Worm (Caenorhabditis elegans) whole organism, L2 larva: ENCODE results near the gene T05C12.15.

ENCODE experiments used
- C34F6.9 ChIP-seq: fragments of 150-350 bp; optimal IDR thresholded peaks from 2 replicates; lab custom pipeline; 2014; ENCODE audit warnings: missing biosample characterization, missing genetic modification characterization
- F13H6.1 ChIP-seq: sonication (generic microtip); optimal IDR thresholded peaks from 2 replicates; lab custom pipeline; 2016; ENCODE audit warnings: missing genetic modification characterization, missing compliant biosample characterization
- Y55F3AM.14 ChIP-seq: fragments of 200-800 bp; sonication (Bioruptor generic); optimal IDR thresholded peaks from 2 replicates; lab custom pipeline; 2018; ENCODE audit warnings: mild to moderate bottlenecking, missing genetic modification characterization, missing compliant biosample characterization
- alr-1 ChIP-seq: fragments of 150-350 bp; optimal IDR thresholded peaks from 2 replicates; lab custom pipeline; 2014; ENCODE audit warnings: missing biosample characterization, missing genetic modification characterization
- aly-2 ChIP-seq: fragments of 150-350 bp; optimal IDR thresholded peaks from 2 replicates; lab custom pipeline; 2014; ENCODE audit warnings: missing biosample characterization, missing genetic modification characterization
- ama-1 ChIP-seq: fragments of 150-350 bp; optimal IDR thresholded peaks from 2 replicates; lab custom pipeline; 2018; ENCODE audit warnings: inconsistent platforms
- blmp-1 ChIP-seq: sonication (generic microtip); optimal IDR thresholded peaks from 2 replicates; lab custom pipeline; 2017; ENCODE audit warnings: missing genetic modification characterization, mild to moderate bottlenecking, missing compliant biosample characterization, antibody characterized with exemption, moderate library complexity; ENCODE audit not compliant: insufficient read depth
- ceh-82 ChIP-seq: fragments of 150-350 bp; optimal IDR thresholded peaks from 2 replicates; lab custom pipeline; 2014; ENCODE audit warnings: missing biosample characterization, missing genetic modification characterization
- crh-2 ChIP-seq: sonication (generic microtip); optimal IDR thresholded peaks from 2 replicates; lab custom pipeline; 2017; ENCODE audit warnings: missing biosample characterization, missing genetic modification characterization
- egl-27 ChIP-seq: sonication (generic microtip); optimal IDR thresholded peaks from 3 replicates; lab custom pipeline; 2017; ENCODE audit warnings: missing biosample characterization, missing genetic modification reagents, missing genetic modification characterization
- elt-3 ChIP-seq: sonication (generic microtip); optimal IDR thresholded peaks from 2 replicates; lab custom pipeline; 2017; ENCODE audit warnings: missing biosample characterization, missing genetic modification characterization
- fos-1 ChIP-seq: fragments of 150-350 bp; optimal IDR thresholded peaks from 2 replicates; lab custom pipeline; 2014; ENCODE audit warnings: missing biosample characterization, missing genetic modification characterization
- gmeb-1 ChIP-seq: fragments of 150-350 bp; optimal IDR thresholded peaks from 2 replicates; lab custom pipeline; 2014; ENCODE audit warnings: missing biosample characterization, missing genetic modification characterization
- lin-11 ChIP-seq: fragments of 150-350 bp; sonication (generic microtip); optimal IDR thresholded peaks from 2 replicates; lab custom pipeline; 2014; ENCODE audit warnings: missing biosample characterization, missing genetic modification characterization, inconsistent platforms, mixed read lengths
- lin-13 ChIP-seq: fragments of 150-350 bp; optimal IDR thresholded peaks from 2 replicates; lab custom pipeline; 2014; ENCODE audit warnings: missing biosample characterization, missing genetic modification reagents, missing genetic modification characterization
- lin-39 ChIP-seq: fragments of 150-350 bp; optimal IDR thresholded peaks from 2 replicates; lab custom pipeline; 2014; ENCODE audit warnings: missing biosample characterization, missing genetic modification reagents, missing genetic modification characterization
- lsy-2 ChIP-seq, 2 experiments: fragments of 150-350 bp in 1 of 2; sonication (generic microtip) in 1 of 2; optimal IDR thresholded peaks; 2 replicates each; lab custom pipeline; 2014 to 2017; ENCODE audit warnings: missing biosample characterization in 2 of 2, missing genetic modification characterization in 2 of 2
- mab-5 ChIP-seq: fragments of 150-350 bp; optimal IDR thresholded peaks from 2 replicates; lab custom pipeline; 2014; ENCODE audit warnings: missing biosample characterization, missing genetic modification characterization
- mbf-1 ChIP-seq: sonication (generic microtip); optimal IDR thresholded peaks from 2 replicates; lab custom pipeline; 2017; ENCODE audit warnings: missing biosample characterization, missing genetic modification characterization
- mdl-1 ChIP-seq, 2 experiments: fragments of 150-350 bp in 1 of 2; sonication (generic microtip) in 1 of 2; optimal IDR thresholded peaks; 2 replicates each; lab custom pipeline; 2017; ENCODE audit warnings: missing biosample characterization in 2 of 2, missing genetic modification characterization in 2 of 2
- nhr-10 ChIP-seq: sonication (generic microtip); optimal IDR thresholded peaks from 2 replicates; lab custom pipeline; 2017; ENCODE audit warnings: missing biosample characterization, missing genetic modification characterization
- nhr-11 ChIP-seq: fragments of 150-350 bp; optimal IDR thresholded peaks from 2 replicates; lab custom pipeline; 2014; ENCODE audit warnings: missing biosample characterization, missing genetic modification characterization
- nhr-12 ChIP-seq: fragments of 150-350 bp; optimal IDR thresholded peaks from 2 replicates; lab custom pipeline; 2014; ENCODE audit warnings: missing biosample characterization, missing genetic modification characterization
- nhr-129 ChIP-seq: fragments of 150-350 bp; optimal IDR thresholded peaks from 2 replicates; lab custom pipeline; 2014; ENCODE audit warnings: missing biosample characterization, missing genetic modification characterization
- nhr-21 ChIP-seq: fragments of 150-350 bp; optimal IDR thresholded peaks from 2 replicates; lab custom pipeline; 2014; ENCODE audit warnings: missing biosample characterization, missing genetic modification characterization
- nhr-23 ChIP-seq: fragments of 150-350 bp; optimal IDR thresholded peaks from 2 replicates; lab custom pipeline; 2014; ENCODE audit warnings: missing biosample characterization, missing genetic modification reagents, missing genetic modification characterization
- nhr-237 ChIP-seq: fragments of 150-350 bp; optimal IDR thresholded peaks from 2 replicates; lab custom pipeline; 2014; ENCODE audit warnings: missing biosample characterization, missing genetic modification characterization
- nhr-25 ChIP-seq: fragments of 150-350 bp; sonication (generic microtip); optimal IDR thresholded peaks from 3 replicates; lab custom pipeline; 2014; ENCODE audit warnings: missing biosample characterization, missing genetic modification characterization
- nhr-77 ChIP-seq: fragments of 150-350 bp; optimal IDR thresholded peaks from 2 replicates; lab custom pipeline; 2014; ENCODE audit warnings: missing biosample characterization, missing genetic modification characterization
- peb-1 ChIP-seq: fragments of 150-350 bp; optimal IDR thresholded peaks from 2 replicates; lab custom pipeline; 2014; ENCODE audit warnings: missing biosample characterization, missing genetic modification characterization
- sem-4 ChIP-seq: fragments of 150-350 bp; optimal IDR thresholded peaks from 2 replicates; lab custom pipeline; 2014; ENCODE audit warnings: missing biosample characterization, missing genetic modification reagents, missing genetic modification characterization
- skn-1 ChIP-seq: sonication (generic microtip); optimal IDR thresholded peaks from 2 replicates; lab custom pipeline; 2017; ENCODE audit warnings: missing biosample characterization, missing genetic modification characterization
- sma-3 ChIP-seq: sonication (generic microtip); optimal IDR thresholded peaks from 2 replicates; lab custom pipeline; 2016; ENCODE audit warnings: missing genetic modification reagents, missing genetic modification characterization, missing compliant biosample characterization
- sma-9 ChIP-seq, 2 experiments: fragments of 150-350 bp in 1 of 2; sonication (generic microtip) in 1 of 2; optimal IDR thresholded peaks; 2 replicates each; lab custom pipeline; 2014 to 2016; ENCODE audit warnings: missing genetic modification characterization in 2 of 2, mild to moderate bottlenecking in 1 of 2, missing biosample characterization in 1 of 2, missing compliant biosample characterization in 1 of 2, missing genetic modification reagents in 1 of 2, moderate library complexity in 1 of 2
- snpc-4 ChIP-seq: fragments of 150-350 bp; optimal IDR thresholded peaks from 2 replicates; lab custom pipeline; 2014; ENCODE audit warnings: missing biosample characterization, missing genetic modification characterization
- unc-39 ChIP-seq: fragments of 150-350 bp; optimal IDR thresholded peaks from 2 replicates; lab custom pipeline; 2014; ENCODE audit warnings: missing biosample characterization, missing genetic modification characterization
- unc-55 ChIP-seq: fragments of 150-350 bp; sonication (generic microtip); optimal IDR thresholded peaks from 3 replicates; lab custom pipeline; 2014; ENCODE audit warnings: missing biosample characterization, missing genetic modification reagents, missing genetic modification characterization
- zag-1 ChIP-seq: fragments of 150-350 bp; optimal IDR thresholded peaks from 2 replicates; lab custom pipeline; 2014; ENCODE audit warnings: missing biosample characterization, missing genetic modification characterization
- ztf-11 ChIP-seq: sonication (generic microtip); optimal IDR thresholded peaks from 2 replicates; lab custom pipeline; 2017; ENCODE audit warnings: missing biosample characterization, missing genetic modification characterization
- ztf-4 ChIP-seq: fragments of 150-350 bp; optimal IDR thresholded peaks from 2 replicates; lab custom pipeline; 2014; ENCODE audit warnings: missing biosample characterization, missing genetic modification characterization

T05C12.15 gene

ce11 chrII:8130792-8131191 lies 38.6 kb upstream of the T05C12.15 start:
- TF ChIP-seq sma-9 (GFP tag; optimal IDR thresholded peaks at IDR 0.05; lab: Kevin White, UChicago) (peak; percentile 0), sma-9 (tag; optimal IDR thresholded peaks at IDR 0.05; lab: Kevin White, UChicago) (no peak), lsy-2 (tag; optimal IDR thresholded peaks at IDR 0.05; lab: Kevin White, UChicago) (no peak)

- TF ChIP-seq C34F6.9 (tag; lab: Kevin White, UChicago) (peak; percentile 52), alr-1 (tag; lab: Kevin White, UChicago) (no peak), gmeb-1 (no peak), zag-1 (tag; lab: Kevin White, UChicago) (peak; percentile 90), nhr-11 (no peak), nhr-237 (tag; lab: Kevin White, UChicago) (no peak), ama-1 (lab: Kevin White, UChicago) (peak; percentile 10), crh-2 (tag; lab: Kevin White, UChicago) (peak; percentile 44), mab-5 (peak; percentile 23), ztf-11 (tag; lab: Kevin White, UChicago) (no peak), nhr-25 (tag; lab: Kevin White, UChicago) (peak; percentile 80), Y55F3AM.14 (GFP tag; lab: Kevin White, UChicago) (peak; percentile 57), elt-3 (tag; lab: Kevin White, UChicago) (no peak), sma-9 (GFP tag; optimal IDR thresholded peaks at IDR 0.05; lab: Kevin White, UChicago) (peak; percentile 66), sma-9 (tag; optimal IDR thresholded peaks at IDR 0.05; lab: Kevin White, UChicago) (no peak), mdl-1 (tag; optimal IDR thresholded peaks at IDR 0.05; lab: Kevin White, UChicago) (peak in 1 of 2 experiments; percentile 52), F13H6.1 (tag; lab: Kevin White, UChicago) (peak; percentile 82), unc-55 (peak; percentile 76), snpc-4 (tag; lab: Kevin White, UChicago) (peak; percentile 13), lin-11 (tag; lab: Kevin White, UChicago) (peak; percentile 65), mbf-1 (no peak), egl-27 (tag; lab: Kevin White, UChicago) (peak; percentile 49), blmp-1 (tag; lab: Kevin White, UChicago) (peak; percentile 27), lsy-2 (tag; optimal IDR thresholded peaks at IDR 0.05; lab: Kevin White, UChicago) (peak; percentile 44 to 78), sma-3 (GFP tag; lab: Kevin White, UChicago) (peak; percentile 60), nhr-129 (tag; lab: Kevin White, UChicago) (peak; percentile 39)
These were observed 37.9 kb upstream of the T05C12.15 start for ce11 chrII:8131413-8131966.

- TF ChIP-seq unc-55 (no peak), blmp-1 (tag; lab: Kevin White, UChicago) (no peak), snpc-4 (tag; lab: Kevin White, UChicago) (no peak), ama-1 (lab: Kevin White, UChicago) (no peak), gmeb-1 (no peak), ztf-4 (tag; lab: Kevin White, UChicago) (no peak), F13H6.1 (tag; lab: Kevin White, UChicago) (no peak)
These were observed 33.4 kb upstream of the T05C12.15 start for ce11 chrII:8135953-8136352.

- TF ChIP-seq nhr-23 (tag; lab: Kevin White, UChicago) (no peak), C34F6.9 (tag; lab: Kevin White, UChicago) (no peak), ama-1 (lab: Kevin White, UChicago) (no peak), lin-39 (tag; lab: Kevin White, UChicago) (no peak), lin-11 (tag; lab: Kevin White, UChicago) (no peak), mbf-1 (no peak), peb-1 (tag; lab: Kevin White, UChicago) (no peak), crh-2 (tag; lab: Kevin White, UChicago) (no peak), sma-9 (GFP tag; optimal IDR thresholded peaks at IDR 0.05; lab: Kevin White, UChicago) (no peak), sma-9 (tag; optimal IDR thresholded peaks at IDR 0.05; lab: Kevin White, UChicago) (no peak), ztf-11 (tag; lab: Kevin White, UChicago) (no peak), aly-2 (tag; lab: Kevin White, UChicago) (no peak), unc-39 (tag; lab: Kevin White, UChicago) (no peak), elt-3 (tag; lab: Kevin White, UChicago) (no peak)
These were observed 32.6 kb upstream of the T05C12.15 start, which contains the start of gene ctns-1 for ce11 chrII:8136818-8137217. Gene ctns-1 (minus strand): TSS chrII:8136918.

- TF ChIP-seq lin-13 (GFP tag; lab: Kevin White, UChicago): no peak
- TF ChIP-seq ceh-82 (tag; lab: Kevin White, UChicago): no peak
- no peak for TF ChIP-seq egl-27 (tag; lab: Kevin White, UChicago)
- TF ChIP-seq nhr-21 (tag; lab: Kevin White, UChicago): no peak
- no peak for TF ChIP-seq nhr-77
- no peak for TF ChIP-seq sem-4
- no peak for TF ChIP-seq peb-1 (tag; lab: Kevin White, UChicago)
- TF ChIP-seq lin-39 (tag; lab: Kevin White, UChicago): no peak
- TF ChIP-seq alr-1 (tag; lab: Kevin White, UChicago): no peak
- peak; percentile 1 for TF ChIP-seq sma-3 (GFP tag; lab: Kevin White, UChicago)
- peak; percentile 37 for TF ChIP-seq C34F6.9 (tag; lab: Kevin White, UChicago)
- TF ChIP-seq skn-1 (tag; lab: Kevin White, UChicago): peak; percentile 16
- no peak for TF ChIP-seq nhr-12 (tag; lab: Kevin White, UChicago)
- no peak for TF ChIP-seq elt-3 (tag; lab: Kevin White, UChicago)
- TF ChIP-seq gmeb-1: peak; percentile 21
- no peak for TF ChIP-seq mbf-1
- no peak for TF ChIP-seq nhr-10 (tag; lab: Kevin White, UChicago)
- TF ChIP-seq lsy-2 (tag; optimal IDR thresholded peaks at IDR 0.05; lab: Kevin White, UChicago): peak in 1 of 2 experiments; percentile 67
- TF ChIP-seq crh-2 (tag; lab: Kevin White, UChicago): no peak
- peak; percentile 8 for TF ChIP-seq nhr-25 (tag; lab: Kevin White, UChicago)
- TF ChIP-seq nhr-11: no peak
- no peak for TF ChIP-seq fos-1
- no peak for TF ChIP-seq mab-5
These were observed 32.0 kb upstream of the T05C12.15 start for ce11 chrII:8137379-8137778.
